Worm (Caenorhabditis elegans) whole organism, late embryonic: ENCODE measurements around the gene npl-4.1.

Experiments
- K09A11.1 ChIP-seq: sonication (generic microtip); optimal IDR thresholded peaks from 2 replicates; lab custom pipeline; 2017; ENCODE audit warnings: antibody characterized with exemption, mild to moderate bottlenecking, missing genetic modification characterization, missing compliant biosample characterization; ENCODE audit not compliant: insufficient read depth
- ama-1 ChIP-seq: fragments of 150-350 bp; optimal IDR thresholded peaks from 2 replicates; lab custom pipeline; 2014
- ceh-31 ChIP-seq: sonication (generic microtip); optimal IDR thresholded peaks from 2 replicates; lab custom pipeline; 2016; ENCODE audit warnings: missing genetic modification characterization, missing compliant biosample characterization
- dve-1 ChIP-seq: sonication (generic microtip); optimal IDR thresholded peaks from 2 replicates; lab custom pipeline; 2017; ENCODE audit warnings: antibody characterized with exemption, mild to moderate bottlenecking, missing genetic modification characterization, missing compliant biosample characterization
- elt-4 ChIP-seq: sonication (generic microtip); optimal IDR thresholded peaks from 2 replicates; lab custom pipeline; 2016; ENCODE audit warnings: missing genetic modification characterization, missing compliant biosample characterization
- mec-3 ChIP-seq: sonication (generic microtip); optimal IDR thresholded peaks from 2 replicates; lab custom pipeline; 2016; ENCODE audit warnings: borderline replicate concordance, missing genetic modification characterization, missing compliant biosample characterization
- nhr-11 ChIP-seq: fragments of 150-350 bp; optimal IDR thresholded peaks from 2 replicates; lab custom pipeline; 2014; ENCODE audit warnings: missing biosample characterization, missing genetic modification characterization
- pqm-1 ChIP-seq: sonication (generic microtip); optimal IDR thresholded peaks from 2 replicates; lab custom pipeline; 2016; ENCODE audit warnings: missing genetic modification characterization, missing compliant biosample characterization
- ref-2 ChIP-seq: sonication (generic microtip); optimal IDR thresholded peaks from 2 replicates; lab custom pipeline; 2016; ENCODE audit warnings: missing genetic modification characterization, missing compliant biosample characterization

- TF ChIP-seq nhr-11 (tag; lab: Kevin White, UChicago) = no peak
- TF ChIP-seq dve-1 (tag; lab: Kevin White, UChicago) = no peak
- no peak for TF ChIP-seq K09A11.1 (tag; lab: Kevin White, UChicago)
- no peak for TF ChIP-seq ref-2 (tag; lab: Kevin White, UChicago)
- TF ChIP-seq ama-1 (lab: Kevin White, UChicago) = no peak
- no peak for TF ChIP-seq ceh-31 (tag; lab: Kevin White, UChicago)
- no peak for TF ChIP-seq mec-3 (tag; lab: Kevin White, UChicago)
- no peak for TF ChIP-seq pqm-1 (tag; lab: Kevin White, UChicago)
- no peak for TF ChIP-seq elt-4 (tag; lab: Kevin White, UChicago)
Observed at ce11 chrII:5585788-5586187, 45.4 kb upstream of the npl-4.1 start, which contains the start of gene lys-8.
